Worm (Caenorhabditis elegans) whole organism, L1 larva: ENCODE measurements around the gene twnk-1.

ENCODE experiments used
- C34B4.2 ChIP-seq: sonication (generic microtip); optimal IDR thresholded peaks from 2 replicates; lab custom pipeline; 2017; ENCODE audit warnings: mild to moderate bottlenecking, missing genetic modification characterization, missing compliant biosample characterization
- F16B12.6 ChIP-seq: fragments of 150-350 bp; optimal IDR thresholded peaks from 2 replicates; lab custom pipeline; 2014; ENCODE audit warnings: missing biosample characterization, missing genetic modification characterization
- Y116A8C.19 ChIP-seq: sonication (generic microtip); optimal IDR thresholded peaks from 2 replicates; lab custom pipeline; 2016; ENCODE audit warnings: missing compliant biosample characterization, missing genetic modification characterization, borderline replicate concordance
- aha-1 ChIP-seq: fragments of 150-350 bp; optimal IDR thresholded peaks from 2 replicates; lab custom pipeline; 2014; ENCODE audit warnings: missing biosample characterization, missing genetic modification characterization
- aly-2 ChIP-seq: fragments of 150-350 bp; optimal IDR thresholded peaks from 2 replicates; lab custom pipeline; 2014; ENCODE audit warnings: missing biosample characterization, missing genetic modification characterization
- ama-1 ChIP-seq: fragments of 150-350 bp; optimal IDR thresholded peaks from 2 replicates; lab custom pipeline; 2014
- ceh-63 ChIP-seq: fragments of 200-800 bp; sonication (Bioruptor generic); optimal IDR thresholded peaks from 2 replicates; lab custom pipeline; 2018; ENCODE audit warnings: mild to moderate bottlenecking, missing genetic modification characterization, missing compliant biosample characterization
- ceh-8 ChIP-seq: fragments of 200-800 bp; sonication (Bioruptor generic); optimal IDR thresholded peaks from 2 replicates; lab custom pipeline; 2018; ENCODE audit warnings: mild to moderate bottlenecking, missing genetic modification characterization, moderate library complexity, missing compliant biosample characterization
- efl-1 ChIP-seq, 4 experiments: fragments of 150-350 bp; optimal IDR thresholded peaks in 3 of 4; peaks in 1 of 4; 1 replicate in 1 of 4; 2 replicates in 3 of 4; lab custom pipeline; 2014; ENCODE audit warnings: missing biosample characterization in 2 of 4, missing genetic modification characterization in 2 of 4, missing genetic modification reagents in 2 of 4
- efl-3 ChIP-seq: fragments of 200-800 bp; sonication (Bioruptor generic); optimal IDR thresholded peaks from 2 replicates; lab custom pipeline; 2018; ENCODE audit warnings: mild to moderate bottlenecking, missing genetic modification characterization, missing compliant biosample characterization
- egl-13 ChIP-seq: sonication (generic microtip); optimal IDR thresholded peaks from 2 replicates; lab custom pipeline; 2016; ENCODE audit warnings: missing genotype, missing genetic modification reagents, missing genetic modification characterization, missing compliant biosample characterization
- egl-27 ChIP-seq, 2 experiments: fragments of 150-350 bp in 1 of 2; sonication (generic microtip); optimal IDR thresholded peaks; 3 replicates each; lab custom pipeline; 2017 to 2018; ENCODE audit warnings: missing biosample characterization in 2 of 2, missing genetic modification characterization in 2 of 2, missing genetic modification reagents in 2 of 2
- ets-5 ChIP-seq: fragments of 200-800 bp; sonication (Bioruptor generic); IDR thresholded peaks from 2 replicates; pipeline ENCODE4 v1.3.6; 2022; ENCODE audit warnings: missing genetic modification characterization, missing compliant biosample characterization
- fkh-10 ChIP-seq: sonication (generic microtip); optimal IDR thresholded peaks from 2 replicates; lab custom pipeline; 2017; ENCODE audit warnings: missing biosample characterization, missing genetic modification reagents, missing genetic modification characterization
- fkh-4 ChIP-seq: sonication (generic microtip); optimal IDR thresholded peaks from 2 replicates; lab custom pipeline; 2016; ENCODE audit warnings: missing compliant biosample characterization, missing genetic modification characterization, borderline replicate concordance
- fos-1 ChIP-seq: fragments of 150-350 bp; optimal IDR thresholded peaks from 2 replicates; lab custom pipeline; 2014; ENCODE audit warnings: missing biosample characterization, missing genetic modification characterization
- hlh-4 ChIP-seq: sonication (generic microtip); optimal IDR thresholded peaks from 2 replicates; lab custom pipeline; 2016; ENCODE audit warnings: mild to moderate bottlenecking, missing genetic modification characterization, missing compliant biosample characterization
- irx-1 ChIP-seq: sonication (generic microtip); optimal IDR thresholded peaks from 2 replicates; lab custom pipeline; 2016; ENCODE audit warnings: missing genetic modification characterization, missing compliant biosample characterization
- lin-14 ChIP-seq: fragments of 200-800 bp; sonication (Bioruptor generic); optimal IDR thresholded peaks from 2 replicates; lab custom pipeline; 2018; ENCODE audit warnings: mild to moderate bottlenecking, missing genetic modification characterization, moderate library complexity, missing compliant biosample characterization
- lin-15B ChIP-seq: fragments of 150-350 bp; sonication (generic microtip); optimal IDR thresholded peaks from 3 replicates; lab custom pipeline; 2014; ENCODE audit warnings: missing biosample characterization, missing genetic modification characterization
- lir-3 ChIP-seq: sonication (generic microtip); optimal IDR thresholded peaks from 2 replicates; lab custom pipeline; 2016; ENCODE audit warnings: mild to moderate bottlenecking, missing genetic modification characterization, moderate library complexity, missing compliant biosample characterization; ENCODE audit not compliant: poor library complexity
- mef-2 ChIP-seq: fragments of 150-350 bp; optimal IDR thresholded peaks from 2 replicates; lab custom pipeline; 2014; ENCODE audit warnings: missing biosample characterization, missing genetic modification characterization
- mep-1 ChIP-seq: fragments of 150-350 bp; optimal IDR thresholded peaks from 2 replicates; lab custom pipeline; 2014; ENCODE audit warnings: missing biosample characterization, missing genetic modification characterization
- nhr-11 ChIP-seq: fragments of 150-350 bp; optimal IDR thresholded peaks from 2 replicates; lab custom pipeline; 2014; ENCODE audit warnings: missing biosample characterization, missing genetic modification characterization
- nhr-19 ChIP-seq: fragments of 200-800 bp; sonication (Bioruptor generic); conservative IDR thresholded peaks from 2 replicates; pipeline ENCODE4 v1.3.6; 2022; ENCODE audit warnings: missing genetic modification characterization, missing compliant biosample characterization
- nhr-20 ChIP-seq: sonication (generic microtip); optimal IDR thresholded peaks from 2 replicates; lab custom pipeline; 2016; ENCODE audit warnings: mild to moderate bottlenecking, missing genetic modification characterization, missing compliant biosample characterization
- nhr-47 ChIP-seq: sonication (generic microtip); optimal IDR thresholded peaks from 2 replicates; lab custom pipeline; 2016; ENCODE audit warnings: mild to moderate bottlenecking, missing genetic modification characterization, moderate library complexity, missing compliant biosample characterization
- nhr-71 ChIP-seq: sonication (generic microtip); optimal IDR thresholded peaks from 2 replicates; lab custom pipeline; 2016; ENCODE audit warnings: mild to moderate bottlenecking, missing genetic modification characterization, moderate library complexity, missing compliant biosample characterization
- nhr-76 ChIP-seq: sonication (generic microtip); optimal IDR thresholded peaks from 2 replicates; lab custom pipeline; 2017; ENCODE audit warnings: missing biosample characterization, missing genetic modification characterization
- nhr-85 ChIP-seq: sonication (generic microtip); peaks from one replicate; lab custom pipeline; 2016; ENCODE audit warnings: missing genetic modification characterization, inconsistent platforms, missing compliant biosample characterization
- pag-3 ChIP-seq: sonication (generic microtip); optimal IDR thresholded peaks from 2 replicates; lab custom pipeline; 2017; ENCODE audit warnings: missing genetic modification characterization, mild to moderate bottlenecking, missing compliant biosample characterization, antibody characterized with exemption, borderline replicate concordance; ENCODE audit not compliant: insufficient read depth
- pqm-1 ChIP-seq: sonication (generic microtip); optimal IDR thresholded peaks from 3 replicates; lab custom pipeline; 2017; ENCODE audit warnings: missing biosample characterization, missing genetic modification characterization
- rnt-1 ChIP-seq: sonication (generic microtip); optimal IDR thresholded peaks from 2 replicates; lab custom pipeline; 2016; ENCODE audit warnings: mild to moderate bottlenecking, missing genetic modification characterization, moderate library complexity, missing compliant biosample characterization
- skn-1 ChIP-seq: fragments of 150-350 bp; optimal IDR thresholded peaks from 2 replicates; lab custom pipeline; 2014; ENCODE audit warnings: missing biosample characterization, missing genetic modification characterization
- snpc-4 ChIP-seq: fragments of 150-350 bp; optimal IDR thresholded peaks from 2 replicates; lab custom pipeline; 2014; ENCODE audit warnings: missing biosample characterization, missing genetic modification characterization
- snu-23 ChIP-seq: sonication (generic microtip); optimal IDR thresholded peaks from 2 replicates; lab custom pipeline; 2016; ENCODE audit warnings: missing genetic modification characterization, missing compliant biosample characterization
- sox-4 ChIP-seq: sonication (generic microtip); optimal IDR thresholded peaks from 2 replicates; lab custom pipeline; 2016; ENCODE audit warnings: missing genetic modification characterization, missing compliant biosample characterization
- sptf-1 ChIP-seq: fragments of 150-350 bp; optimal IDR thresholded peaks from 2 replicates; lab custom pipeline; 2014; ENCODE audit warnings: missing biosample characterization, missing genetic modification characterization
- tbx-2 ChIP-seq: sonication (generic microtip); optimal IDR thresholded peaks from 2 replicates; lab custom pipeline; 2016; ENCODE audit warnings: missing genetic modification characterization, missing compliant biosample characterization
- tlp-1 ChIP-seq: fragments of 150-350 bp; optimal IDR thresholded peaks from 2 replicates; lab custom pipeline; 2014; ENCODE audit warnings: missing biosample characterization, missing genetic modification characterization
- unc-130 ChIP-seq: fragments of 150-350 bp; optimal IDR thresholded peaks from 2 replicates; lab custom pipeline; 2017; ENCODE audit warnings: missing biosample characterization, missing genetic modification characterization, inconsistent platforms
- unc-62 ChIP-seq: fragments of 150-350 bp; optimal IDR thresholded peaks from 2 replicates; lab custom pipeline; 2014; ENCODE audit warnings: missing biosample characterization, missing genetic modification reagents, missing genetic modification characterization
- unc-98 ChIP-seq: fragments of 200-800 bp; sonication (Bioruptor generic); IDR thresholded peaks from 2 replicates; pipeline ENCODE4 v1.3.6; 2022; ENCODE audit warnings: missing genetic modification characterization, missing compliant biosample characterization
- vab-15 ChIP-seq: sonication (generic microtip); optimal IDR thresholded peaks from 2 replicates; lab custom pipeline; 2017; ENCODE audit warnings: missing genotype, mild to moderate bottlenecking, missing genetic modification characterization, missing compliant biosample characterization
- xbp-1 ChIP-seq: sonication (generic microtip); optimal IDR thresholded peaks from 2 replicates; lab custom pipeline; 2016; ENCODE audit warnings: missing genetic modification characterization, missing compliant biosample characterization
- zip-4 ChIP-seq: fragments of 200-800 bp; sonication (Bioruptor generic); optimal IDR thresholded peaks from 2 replicates; lab custom pipeline; 2018; ENCODE audit warnings: mild to moderate bottlenecking, missing genetic modification characterization, moderate library complexity, missing compliant biosample characterization

twnk-1 gene

DNA sequence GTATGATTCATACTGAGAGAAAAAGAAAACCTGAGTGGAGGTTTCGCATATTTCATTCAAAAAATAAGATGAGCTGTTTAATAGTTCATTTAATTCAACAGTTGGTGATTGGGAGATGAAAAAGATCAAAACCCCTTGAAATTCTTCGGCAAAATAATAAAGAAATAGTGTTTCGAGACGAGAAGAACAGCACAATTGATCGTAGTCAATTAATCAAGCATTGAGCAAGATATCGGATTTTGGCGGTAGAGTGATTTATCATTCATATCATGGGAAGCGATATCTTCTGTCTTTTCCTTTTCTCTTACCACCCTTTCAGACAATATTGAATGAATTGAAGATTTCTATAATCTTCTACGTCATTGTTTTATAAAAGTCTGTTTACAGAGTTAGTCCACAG is 44.4 kb upstream of the twnk-1 start (continued):
- TF ChIP-seq zip-4 (GFP tag; lab: Kevin White, UChicago) = no peak
- no peak for TF ChIP-seq lin-15B (tag; lab: Kevin White, UChicago)
- TF ChIP-seq F16B12.6 (tag; lab: Kevin White, UChicago) = no peak
- no peak for TF ChIP-seq fos-1 (tag; lab: Kevin White, UChicago)
- peak; percentile 40 for TF ChIP-seq rnt-1 (tag; lab: Kevin White, UChicago)
- TF ChIP-seq fkh-10 (GFP tag; lab: Kevin White, UChicago) = no peak
- no peak for TF ChIP-seq xbp-1
- peak; percentile 18 for TF ChIP-seq nhr-19 (GFP tag; lab: Robert Waterston, UW)
- TF ChIP-seq nhr-11 = no peak
- TF ChIP-seq pqm-1 = no peak
- no peak for TF ChIP-seq hlh-4 (tag; lab: Kevin White, UChicago)
- no peak for TF ChIP-seq egl-27 (tag; optimal IDR thresholded peaks at IDR 0.05; lab: Kevin White, UChicago)
- TF ChIP-seq nhr-71 = peak; percentile 55
- TF ChIP-seq skn-1 (tag; lab: Kevin White, UChicago) = no peak
- TF ChIP-seq unc-98 (GFP tag; lab: Robert Waterston, UW) = no peak
- no peak for TF ChIP-seq Y116A8C.19 (tag; lab: Kevin White, UChicago)
- no peak for TF ChIP-seq nhr-76 (tag; lab: Kevin White, UChicago)

- TF ChIP-seq snpc-4 (peak; percentile 23), fkh-10 (GFP tag; lab: Kevin White, UChicago) (no peak)
- TF ChIP-seq, all 84 proteins: peak for 1
Observed at ce11 chrX:5753141-5753540, 37.9 kb upstream of the twnk-1 start.

- peak; percentile 6 for TF ChIP-seq lin-14 (GFP tag; lab: Kevin White, UChicago)
- no peak for TF ChIP-seq sox-4 (tag; lab: Kevin White, UChicago)
Observed at ce11 chrX:5763292-5763691, 27.7 kb upstream of the twnk-1 start, which contains the start of gene tag-294. Gene tag-294 (minus strand): TSS chrX:5763392.

DNA sequence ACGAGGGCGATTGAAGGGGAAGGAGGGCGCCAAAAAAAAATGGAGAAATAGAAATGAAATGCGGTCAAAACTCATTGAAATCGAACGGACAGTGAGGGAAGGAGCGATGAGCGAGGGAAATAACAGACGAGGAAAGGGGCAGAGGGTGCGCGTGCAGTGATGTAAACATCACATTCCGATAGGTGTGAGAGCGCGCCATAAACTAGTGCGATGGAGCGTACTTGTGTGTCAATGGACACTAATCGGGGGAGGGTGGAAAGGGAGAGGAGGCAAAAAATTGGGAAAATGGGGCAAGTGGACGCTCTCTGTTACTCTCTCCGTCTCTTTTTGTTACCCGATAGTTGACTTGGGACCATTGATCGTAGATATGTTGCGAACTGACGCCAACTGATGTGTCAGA is 27.1 kb upstream of the twnk-1 start:
- TF ChIP-seq unc-62 (GFP tag; lab: Kevin White, UChicago) = no peak
- TF ChIP-seq aha-1 (tag; lab: Kevin White, UChicago) = no peak
- TF ChIP-seq skn-1 (tag; lab: Kevin White, UChicago) = peak; percentile 53
- TF ChIP-seq egl-13 (tag; lab: Kevin White, UChicago) = peak; percentile 47
- TF ChIP-seq egl-27 (tag; optimal IDR thresholded peaks at IDR 0.05; lab: Kevin White, UChicago) = no peak
- peak; percentile 9 for TF ChIP-seq vab-15 (tag; lab: Kevin White, UChicago)
- peak; percentile 58 for TF ChIP-seq nhr-20 (tag; lab: Kevin White, UChicago)
- TF ChIP-seq nhr-76 (tag; lab: Kevin White, UChicago) = no peak
- TF ChIP-seq ama-1 = no peak
- TF ChIP-seq irx-1 (tag; lab: Kevin White, UChicago) = no peak
- TF ChIP-seq ceh-8 (GFP tag; lab: Kevin White, UChicago) = no peak
- TF ChIP-seq sptf-1 = no peak
- peak; percentile 68 for TF ChIP-seq snu-23 (GFP tag; lab: Kevin White, UChicago)
- TF ChIP-seq hlh-4 (tag; lab: Kevin White, UChicago) = no peak
- no peak for TF ChIP-seq tlp-1 (tag; lab: Kevin White, UChicago)
- peak; percentile 78 for TF ChIP-seq nhr-85 (tag; lab: Kevin White, UChicago)
- peak; percentile 51 for TF ChIP-seq xbp-1
- TF ChIP-seq rnt-1 (tag; lab: Kevin White, UChicago) = peak; percentile 60
- TF ChIP-seq aly-2 (tag; lab: Kevin White, UChicago) = no peak
- TF ChIP-seq fos-1 (tag; lab: Kevin White, UChicago) = peak; percentile 15
- peak; percentile 32 for TF ChIP-seq mep-1 (tag; lab: Kevin White, UChicago)
- no peak for TF ChIP-seq F16B12.6 (tag; lab: Kevin White, UChicago)
- no peak for TF ChIP-seq efl-3 (GFP tag; lab: Kevin White, UChicago)
- no peak for TF ChIP-seq C34B4.2
- TF ChIP-seq nhr-19 (GFP tag; lab: Robert Waterston, UW) = peak; percentile 51
- no peak for TF ChIP-seq lir-3 (tag; lab: Kevin White, UChicago)
- TF ChIP-seq mef-2 (tag; lab: Kevin White, UChicago) = no peak
- no peak for TF ChIP-seq ceh-63 (GFP tag; lab: Kevin White, UChicago)
- peak; percentile 28 to 47 for TF ChIP-seq efl-1 (optimal IDR thresholded peaks at IDR 0.05; lab: Kevin White, UChicago)
- peak; percentile 24 to 93 for TF ChIP-seq efl-1 (GFP tag; optimal IDR thresholded peaks at IDR 0.05 in 1 of 2; lab: Kevin White, UChicago)
- peak; percentile 45 for TF ChIP-seq nhr-47
- no peak for TF ChIP-seq ets-5
- peak; percentile 42 for TF ChIP-seq tbx-2 (tag; lab: Kevin White, UChicago)
- TF ChIP-seq Y116A8C.19 (tag; lab: Kevin White, UChicago) = no peak
- no peak for TF ChIP-seq pag-3
- peak; percentile 29 for TF ChIP-seq unc-130 (tag; lab: Kevin White, UChicago)
- TF ChIP-seq fkh-4 = no peak
